Worm (Caenorhabditis elegans) whole organism, young adult: ENCODE measurements around the gene sti-1.

Experiments used
- Y67H2A.10 ChIP-seq: fragments of 200-800 bp; sonication (Bioruptor generic); conservative IDR thresholded peaks from 2 replicates; pipeline ENCODE4 v1.3.6; 2022; ENCODE audit warnings: missing genetic modification reagents, missing genetic modification characterization, missing compliant biosample characterization
- ZK185.1 ChIP-seq: sonication (generic microtip); optimal IDR thresholded peaks from 2 replicates; lab custom pipeline; 2016; ENCODE audit warnings: mild to moderate bottlenecking, missing genetic modification characterization, missing compliant biosample characterization; ENCODE audit not compliant: poor library complexity, severe bottlenecking
- chd-7 ChIP-seq: sonication (generic microtip); optimal IDR thresholded peaks from 2 replicates; lab custom pipeline; 2016; ENCODE audit warnings: mild to moderate bottlenecking, missing genetic modification characterization, moderate library complexity, missing compliant biosample characterization
- hlh-12 ChIP-seq: sonication (generic microtip); optimal IDR thresholded peaks from 2 replicates; lab custom pipeline; 2016; ENCODE audit warnings: missing genetic modification characterization, missing compliant biosample characterization
- nfyb-1 ChIP-seq: fragments of 200-800 bp; sonication (Bioruptor generic); IDR thresholded peaks from 2 replicates; pipeline ENCODE4 v1.3.6; 2022; ENCODE audit warnings: missing genetic modification reagents, missing genetic modification characterization, missing compliant biosample characterization
- sptf-2 ChIP-seq: fragments of 200-800 bp; sonication (Bioruptor generic); optimal IDR thresholded peaks from 2 replicates; lab custom pipeline; 2018; ENCODE audit warnings: mild to moderate bottlenecking, missing genetic modification characterization, missing compliant biosample characterization

- TF ChIP-seq ZK185.1 (tag; lab: Kevin White, UChicago) (no peak), chd-7 (tag; lab: Kevin White, UChicago) (no peak), Y67H2A.10 (GFP tag; lab: Robert Waterston, UW) (no peak), hlh-12 (tag; lab: Kevin White, UChicago) (no peak), nfyb-1 (GFP tag; lab: Robert Waterston, UW) (no peak), sptf-2 (GFP tag; lab: Kevin White, UChicago) (no peak)
These were observed 23.9 kb downstream of the sti-1 start for ce11 chrV:797241-797640.
